Fruit fly (Drosophila melanogaster): ENCODE measurements around the gene CG15482.

CG15482 gene

DNA sequence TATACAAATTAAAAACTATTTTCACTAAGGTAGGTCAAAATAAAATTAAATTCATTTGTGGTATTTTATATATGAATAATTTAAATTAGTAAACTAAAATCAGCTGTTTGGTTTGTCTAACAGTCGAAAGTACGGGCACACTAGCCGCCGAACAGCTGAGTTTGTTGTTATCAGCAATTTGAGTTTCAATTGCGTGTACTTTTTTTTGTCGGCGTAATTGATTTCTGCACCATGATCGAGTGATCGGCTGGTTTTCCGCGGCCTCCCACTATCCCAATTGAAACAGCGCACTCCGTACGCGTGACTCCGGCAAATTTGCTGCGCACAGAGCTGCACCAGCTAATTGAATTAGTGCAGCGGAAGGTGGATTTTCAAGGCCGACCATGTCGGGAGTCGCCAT is 32.5 kb downstream of the CG15482 start, which contains the start of gene Alg7 (continued):
- no peak for TF ChIP-seq CG15601 (tag; optimal IDR thresholded peaks at IDR 0.05)
- TF ChIP-seq CG7963 (GFP tag; IDR thresholded peaks at IDR 0.05; ENCODE audit: partially characterized antibody), result no peak
- no peak for TF ChIP-seq org-1 (GFP tag; optimal IDR thresholded peaks at IDR 0.05)
- no peak for TF ChIP-seq run (tag; optimal IDR thresholded peaks at IDR 0.05)
- no peak for TF ChIP-seq CG4424 (GFP tag; optimal IDR thresholded peaks at IDR 0.05)
- TF ChIP-seq CG31441 (GFP tag; IDR thresholded peaks at IDR 0.05), result no peak
- no peak for TF ChIP-seq CG12659 (GFP tag; optimal IDR thresholded peaks at IDR 0.05)
- no peak for TF ChIP-seq sens-2 (GFP tag; IDR thresholded peaks at IDR 0.05)
- TF ChIP-seq CG1647 (GFP tag; optimal IDR thresholded peaks at IDR 0.05), result no peak
- no peak for TF ChIP-seq CG7372 (GFP tag; IDR thresholded peaks at IDR 0.05)
- no peak for TF ChIP-seq Chrac-16 (GFP tag; optimal IDR thresholded peaks at IDR 0.05)
- TF ChIP-seq ken (GFP tag; IDR thresholded peaks at IDR 0.05), result no peak
- TF ChIP-seq CG12236 (GFP tag; optimal IDR thresholded peaks at IDR 0.05), result no peak
- TF ChIP-seq mld (GFP tag; IDR thresholded peaks at IDR 0.05; ENCODE audit: partially characterized antibody), result no peak
- no peak for TF ChIP-seq lbe (GFP tag; optimal IDR thresholded peaks at IDR 0.05)
- TF ChIP-seq fd64A (GFP tag; optimal IDR thresholded peaks at IDR 0.05), result no peak
- TF ChIP-seq ftz-f1 (GFP tag; optimal IDR thresholded peaks at IDR 0.05), result peak; percentile 91
- TF ChIP-seq crp (GFP tag; optimal IDR thresholded peaks at IDR 0.05), result peak; percentile 79 to 97
- peak; percentile 21 for TF ChIP-seq trem (tag; optimal IDR thresholded peaks at IDR 0.05)
- TF ChIP-seq jing (GFP tag; optimal IDR thresholded peaks at IDR 0.05), result no peak
- no peak for TF ChIP-seq CG3407 (GFP tag; optimal IDR thresholded peaks at IDR 0.05)
- no peak for TF ChIP-seq emc (GFP tag; optimal IDR thresholded peaks at IDR 0.05)
- no peak for TF ChIP-seq CG10979 (tag; optimal IDR thresholded peaks at IDR 0.05)
- TF ChIP-seq CG32772 (GFP tag; IDR thresholded peaks at IDR 0.05), result no peak
- TF ChIP-seq CG12155 (GFP tag; optimal IDR thresholded peaks at IDR 0.05), result no peak
- TF ChIP-seq Dll (GFP tag; IDR thresholded peaks at IDR 0.05; ENCODE audit: partially characterized antibody), result peak; percentile 32; the same call in 1 of the 4 replicates
- no peak for TF ChIP-seq Ravus (GFP tag; IDR thresholded peaks at IDR 0.05)
- TF ChIP-seq E2f2 (GFP tag; IDR thresholded peaks at IDR 0.05), result peak; percentile 45
- TF ChIP-seq ems (GFP tag; optimal IDR thresholded peaks at IDR 0.05), result no peak
- TF ChIP-seq oc (tag; optimal IDR thresholded peaks at IDR 0.05), result no peak
- peak; percentile 72 for TF ChIP-seq CG9797 (GFP tag; optimal IDR thresholded peaks at IDR 0.05)
- TF ChIP-seq jumu (GFP tag; optimal IDR thresholded peaks at IDR 0.05), result no peak
- no peak for TF ChIP-seq CG10462 (GFP tag; optimal IDR thresholded peaks at IDR 0.05)
- no peak for TF ChIP-seq CG4360 (GFP tag; IDR thresholded peaks at IDR 0.05)
- TF ChIP-seq CG2116 (GFP tag; optimal IDR thresholded peaks at IDR 0.05), result no peak
- TF ChIP-seq CG8924 (tag; optimal IDR thresholded peaks at IDR 0.05), result peak; percentile 2
- no peak for TF ChIP-seq ttk (GFP tag; IDR thresholded peaks at IDR 0.05)
- TF ChIP-seq CG6854 (GFP tag; optimal IDR thresholded peaks at IDR 0.05), result no peak
- no peak for TF ChIP-seq dysf (GFP tag; IDR thresholded peaks at IDR 0.05)
- TF ChIP-seq CG9817 (tag; optimal IDR thresholded peaks at IDR 0.05), result no peak
- TF ChIP-seq lov (optimal IDR thresholded peaks at IDR 0.05), result no peak
- TF ChIP-seq lov (GFP tag; IDR thresholded peaks at IDR 0.05), result no peak
- TF ChIP-seq Six4 (GFP tag; optimal IDR thresholded peaks at IDR 0.05), result no peak
- peak; percentile 45 for TF ChIP-seq pzg (GFP tag; optimal IDR thresholded peaks at IDR 0.05)
- TF ChIP-seq jigr1 (GFP tag; IDR thresholded peaks at IDR 0.05), result no peak
- no peak for TF ChIP-seq CG15011 (GFP tag; optimal IDR thresholded peaks at IDR 0.05)
- no peak for TF ChIP-seq CG9609 (GFP tag; optimal IDR thresholded peaks at IDR 0.05)
- no peak for TF ChIP-seq CG5953 (GFP tag; IDR thresholded peaks at IDR 0.05)
- TF ChIP-seq CG11695 (GFP tag; IDR thresholded peaks at IDR 0.05), result no peak
- no peak for TF ChIP-seq CG10543 (GFP tag; optimal IDR thresholded peaks at IDR 0.05)
- peak; percentile 43 for TF ChIP-seq gfzf (GFP tag; optimal IDR thresholded peaks at IDR 0.05)
- no peak for TF ChIP-seq CG1529 (GFP tag; optimal IDR thresholded peaks at IDR 0.05)
- no peak for TF ChIP-seq odd (GFP tag; optimal IDR thresholded peaks at IDR 0.05)

All from whole organism, embryonic.